Worm (Caenorhabditis elegans) whole organism, young adult: ENCODE results near the gene Y73F8A.5.
A peak's percentile ranks its signal among the peaks of the same experiment; 100 is the strongest.

Experiments used
- B0261.1 ChIP-seq: sonication (generic microtip); optimal IDR thresholded peaks from 2 replicates; lab custom pipeline; 2016; ENCODE audit warnings: mild to moderate bottlenecking, missing genetic modification characterization, moderate library complexity, missing compliant biosample characterization
- D2030.7 ChIP-seq: fragments of 200-800 bp; sonication (Bioruptor generic); IDR thresholded peaks from 2 replicates; pipeline ENCODE4 v1.3.6; 2022; ENCODE audit warnings: missing genetic modification reagents, missing genetic modification characterization, missing compliant biosample characterization
- F22D6.2 ChIP-seq: sonication (generic microtip); optimal IDR thresholded peaks from 2 replicates; lab custom pipeline; 2016; ENCODE audit warnings: mild to moderate bottlenecking, missing genetic modification characterization, missing compliant biosample characterization
- F49E8.2 ChIP-seq: sonication (generic microtip); optimal IDR thresholded peaks from 3 replicates; lab custom pipeline; 2017; ENCODE audit warnings: missing genetic modification characterization, mild to moderate bottlenecking, missing compliant biosample characterization, antibody characterized with exemption, moderate library complexity; ENCODE audit not compliant: insufficient read depth
- F57A8.1 ChIP-seq: fragments of 200-800 bp; sonication (Bioruptor generic); optimal IDR thresholded peaks from 2 replicates; lab custom pipeline; 2018; ENCODE audit warnings: mild to moderate bottlenecking, missing genetic modification characterization, moderate library complexity, missing compliant biosample characterization
- Y67H2A.10 ChIP-seq: fragments of 200-800 bp; sonication (Bioruptor generic); conservative IDR thresholded peaks from 2 replicates; pipeline ENCODE4 v1.3.6; 2022; ENCODE audit warnings: missing genetic modification reagents, missing genetic modification characterization, missing compliant biosample characterization
- ZK185.1 ChIP-seq: sonication (generic microtip); optimal IDR thresholded peaks from 2 replicates; lab custom pipeline; 2016; ENCODE audit warnings: mild to moderate bottlenecking, missing genetic modification characterization, missing compliant biosample characterization; ENCODE audit not compliant: poor library complexity, severe bottlenecking
- attf-6 ChIP-seq: fragments of 200-800 bp; sonication (Bioruptor generic); IDR thresholded peaks from 2 replicates; pipeline ENCODE4 v1.3.6; 2022; ENCODE audit warnings: missing genetic modification reagents, missing genetic modification characterization, missing compliant biosample characterization
- cebp-2 ChIP-seq: fragments of 200-800 bp; sonication (Bioruptor generic); IDR thresholded peaks from 2 replicates; pipeline ENCODE4 v1.3.6; 2022; ENCODE audit warnings: missing genetic modification characterization, missing compliant biosample characterization
- ceh-58 ChIP-seq: fragments of 200-800 bp; sonication (Bioruptor generic); IDR thresholded peaks from 2 replicates; pipeline ENCODE4 v1.3.6; 2022; ENCODE audit warnings: missing genetic modification characterization, missing compliant biosample characterization
- efl-1 ChIP-seq: fragments of 150-350 bp; optimal IDR thresholded peaks from 2 replicates; lab custom pipeline; 2014; ENCODE audit warnings: missing biosample characterization, missing genetic modification reagents, missing genetic modification characterization
- egl-18 ChIP-seq: fragments of 200-800 bp; sonication (Bioruptor generic); IDR thresholded peaks from 2 replicates; pipeline ENCODE4 v1.3.6; 2022; ENCODE audit warnings: missing genetic modification reagents, missing genetic modification characterization, missing compliant biosample characterization
- fkh-3 ChIP-seq: sonication (generic microtip); optimal IDR thresholded peaks from 2 replicates; lab custom pipeline; 2016; ENCODE audit warnings: mild to moderate bottlenecking, missing genetic modification characterization, missing compliant biosample characterization
- hmg-20 ChIP-seq: fragments of 200-800 bp; sonication (Bioruptor generic); IDR thresholded peaks from 2 replicates; pipeline ENCODE4 v1.3.6; 2022; ENCODE audit warnings: missing genetic modification reagents, missing genetic modification characterization, missing compliant biosample characterization
- hrde-1 ChIP-seq: sonication (generic microtip); optimal IDR thresholded peaks from 2 replicates; lab custom pipeline; 2016; ENCODE audit warnings: missing genetic modification characterization, mild to moderate bottlenecking, missing compliant biosample characterization, moderate library complexity, missing genotype, missing genetic modification reagents, borderline replicate concordance
- let-526 ChIP-seq: fragments of 200-800 bp; sonication (Bioruptor generic); IDR thresholded peaks from 2 replicates; pipeline ENCODE4 v1.3.6; 2022; ENCODE audit warnings: missing genetic modification reagents, missing genetic modification characterization, missing compliant biosample characterization
- lin-35 ChIP-seq, 3 experiments: fragments of 150-350 bp in 2 of 3; sonication (generic microtip) in 1 of 3; optimal IDR thresholded peaks; 2 replicates each; lab custom pipeline; 2014 to 2018; ENCODE audit warnings: missing biosample characterization in 3 of 3, missing genetic modification characterization in 3 of 3, missing genetic modification reagents in 3 of 3
- nhr-80 ChIP-seq: sonication (generic microtip); optimal IDR thresholded peaks from 2 replicates; lab custom pipeline; 2016; ENCODE audit warnings: missing genetic modification characterization, missing compliant biosample characterization
- nhr-90 ChIP-seq: sonication (generic microtip); optimal IDR thresholded peaks from 2 replicates; lab custom pipeline; 2016; ENCODE audit warnings: missing genotype, mild to moderate bottlenecking, missing genetic modification characterization, missing compliant biosample characterization
- pbrm-1 ChIP-seq: fragments of 200-800 bp; sonication (Bioruptor generic); IDR thresholded peaks from 2 replicates; pipeline ENCODE4 v1.3.6; 2022; ENCODE audit warnings: missing genetic modification reagents, missing genetic modification characterization, missing compliant biosample characterization
- rec-8 ChIP-seq, 2 experiments: sonication (generic microtip); optimal IDR thresholded peaks; 2 replicates each; lab custom pipeline; 2016; ENCODE audit warnings: mild to moderate bottlenecking in 2 of 2, missing genetic modification characterization in 2 of 2, missing genetic modification reagents in 2 of 2, missing genotype in 2 of 2, missing biosample characterization in 1 of 2, missing compliant biosample characterization in 1 of 2, moderate library complexity in 1 of 2
- repo-1 ChIP-seq: sonication (generic microtip); optimal IDR thresholded peaks from 2 replicates; lab custom pipeline; 2017; ENCODE audit warnings: mild to moderate bottlenecking, missing genetic modification characterization, missing compliant biosample characterization
- snpc-1.3 ChIP-seq: sonication (generic microtip); optimal IDR thresholded peaks from 2 replicates; lab custom pipeline; 2017; ENCODE audit warnings: missing genetic modification characterization, mild to moderate bottlenecking, missing compliant biosample characterization, antibody characterized with exemption, moderate library complexity, missing genotype, missing genetic modification reagents; ENCODE audit not compliant: insufficient read depth
- snpc-3.4 ChIP-seq: sonication (generic microtip); optimal IDR thresholded peaks from 2 replicates; lab custom pipeline; 2017; ENCODE audit warnings: missing genetic modification characterization, mild to moderate bottlenecking, missing compliant biosample characterization, antibody characterized with exemption, moderate library complexity, missing genotype, missing genetic modification reagents
- snpc-4 ChIP-seq, 5 experiments: fragments of 150-350 bp in 1 of 5; sonication (generic microtip) in 4 of 5; optimal IDR thresholded peaks; 2 replicates each; lab custom pipeline; 2014 to 2018; ENCODE audit warnings: missing genetic modification characterization in 5 of 5, missing biosample characterization in 3 of 5, antibody characterized with exemption in 2 of 5, mild to moderate bottlenecking in 2 of 5, missing compliant biosample characterization in 2 of 5, missing genotype in 2 of 5, moderate library complexity in 2 of 5, missing genetic modification reagents in 1 of 5
- tbp1 ChIP-seq: fragments of 200-800 bp; sonication (Bioruptor generic); optimal IDR thresholded peaks from 2 replicates; lab custom pipeline; 2018; ENCODE audit warnings: mild to moderate bottlenecking, missing genetic modification characterization, missing compliant biosample characterization
- unc-130 ChIP-seq: sonication (generic microtip); optimal IDR thresholded peaks from 2 replicates; lab custom pipeline; 2016; ENCODE audit warnings: missing genetic modification reagents, missing genetic modification characterization, missing compliant biosample characterization
- zim-3 ChIP-seq: sonication (generic microtip); optimal IDR thresholded peaks from 2 replicates; lab custom pipeline; 2017; ENCODE audit warnings: mild to moderate bottlenecking, missing genetic modification characterization, moderate library complexity, missing compliant biosample characterization
- ztf-6 ChIP-seq: fragments of 200-800 bp; sonication (Bioruptor generic); IDR thresholded peaks from 2 replicates; pipeline ENCODE4 v1.3.6; 2022; ENCODE audit warnings: missing genetic modification reagents, missing genetic modification characterization, missing compliant biosample characterization

Y73F8A.5 gene

DNA sequence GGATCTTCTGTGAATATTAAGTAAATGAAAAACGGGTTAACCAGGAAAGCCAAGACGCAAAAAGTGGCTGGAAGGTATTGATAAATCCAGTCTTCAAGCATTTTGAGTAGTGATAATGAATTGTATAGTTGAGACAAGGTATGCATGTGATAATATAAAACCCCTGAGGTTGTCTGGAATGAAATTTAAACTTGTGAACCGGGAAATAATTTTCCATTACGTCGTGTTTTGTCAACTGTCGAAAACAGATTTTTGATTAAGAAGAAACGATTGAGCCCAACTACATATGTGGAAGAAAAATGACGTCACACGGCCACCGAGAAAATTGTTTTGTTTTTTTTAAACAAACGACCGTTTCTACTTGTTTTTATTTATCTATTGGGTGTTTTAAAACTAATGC is 7.5 kb upstream of the Y73F8A.5 start, which contains the start of gene srj-42:
Gene srj-42 (minus strand): TSS at position 101 of the 400 bp plus-strand sequence.
- no peak for TF ChIP-seq egl-18

- TF ChIP-seq D2030.7 (GFP tag; lab: Robert Waterston, UW), result no peak
- no peak for TF ChIP-seq nhr-90 (tag; lab: Kevin White, UChicago)
- no peak for TF ChIP-seq let-526
- no peak for TF ChIP-seq ZK185.1
- TF ChIP-seq ceh-58 (GFP tag; lab: Robert Waterston, UW), result no peak
- TF ChIP-seq efl-1 (GFP tag; lab: Kevin White, UChicago), result no peak
- TF ChIP-seq fkh-3, result no peak
- TF ChIP-seq hrde-1, result no peak
- TF ChIP-seq B0261.1 (tag; lab: Kevin White, UChicago), result no peak
- no peak for TF ChIP-seq ztf-6 (GFP tag; lab: Robert Waterston, UW)
- TF ChIP-seq, all 124 proteins: peak for 0
These were observed 14.4 kb downstream of the Y73F8A.5 start for ce11 chrIV:15274063-15274462.

DNA sequence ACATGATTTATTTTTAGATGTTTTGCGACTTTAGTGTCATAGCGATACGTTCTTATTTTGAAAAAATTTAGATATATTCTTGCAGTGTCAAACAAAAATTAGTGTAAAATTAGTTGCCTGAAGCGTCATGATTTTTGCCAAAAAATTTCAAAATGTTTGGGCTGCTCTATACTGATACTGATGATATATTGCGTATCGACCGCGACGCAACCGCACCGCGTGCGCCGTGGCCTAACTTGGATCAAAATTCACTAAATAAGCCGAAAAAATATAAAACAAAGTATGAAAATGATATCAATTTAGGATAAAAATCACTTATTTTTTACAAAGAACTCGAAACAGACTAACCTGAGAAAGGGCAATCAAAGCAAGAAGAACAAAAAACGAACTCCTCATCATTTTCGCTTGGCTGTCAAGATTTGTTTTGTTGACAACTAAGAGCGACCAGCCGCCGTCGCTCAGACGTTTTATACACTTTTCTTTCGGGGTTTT is 15.7 kb downstream of the Y73F8A.5 start, which contains the start of gene ccg-1:
Gene ccg-1 (minus strand): TSS at position 442 of the 492 bp plus-strand sequence.
- TF ChIP-seq attf-6 (GFP tag; lab: Robert Waterston, UW) (peak; percentile 74), tbp1 (GFP tag; lab: Kevin White, UChicago) (no peak), snpc-4 (GFP tag; optimal IDR thresholded peaks at IDR 0.05; lab: Kevin White, UChicago) (no peak), snpc-4 (tag; optimal IDR thresholded peaks at IDR 0.05; lab: Kevin White, UChicago) (peak in 1 of 4 experiments; percentile 30)

DNA sequence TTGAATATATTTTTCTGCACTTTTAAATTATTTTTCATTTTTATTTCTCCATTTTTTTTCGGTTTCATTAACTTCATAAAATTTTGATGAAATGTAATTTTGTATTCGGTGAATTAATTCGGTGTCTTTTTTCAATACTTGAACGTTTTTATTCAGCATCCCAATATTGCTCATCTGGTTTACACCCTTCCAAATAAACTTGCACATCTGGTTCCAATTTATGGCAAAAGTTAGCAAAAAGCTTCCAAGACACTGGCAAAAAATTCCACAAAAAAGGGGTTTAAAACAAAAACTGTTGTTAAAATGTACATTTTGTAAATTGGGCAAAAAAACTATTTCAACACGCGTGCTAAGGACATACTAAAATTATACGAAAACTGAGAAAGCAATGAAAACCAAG is 20.6 kb downstream of the Y73F8A.5 start:
- no peak for TF ChIP-seq pbrm-1
- TF ChIP-seq cebp-2 (GFP tag; lab: Robert Waterston, UW), result no peak
- no peak for TF ChIP-seq ceh-58 (GFP tag; lab: Robert Waterston, UW)
- TF ChIP-seq D2030.7 (GFP tag; lab: Robert Waterston, UW), result no peak
- no peak for TF ChIP-seq zim-3 (tag; lab: Kevin White, UChicago)
- no peak for TF ChIP-seq F49E8.2 (tag; lab: Kevin White, UChicago)
- TF ChIP-seq B0261.1 (tag; lab: Kevin White, UChicago), result no peak
- no peak for TF ChIP-seq snpc-1.3 (tag; lab: Kevin White, UChicago)

DNA sequence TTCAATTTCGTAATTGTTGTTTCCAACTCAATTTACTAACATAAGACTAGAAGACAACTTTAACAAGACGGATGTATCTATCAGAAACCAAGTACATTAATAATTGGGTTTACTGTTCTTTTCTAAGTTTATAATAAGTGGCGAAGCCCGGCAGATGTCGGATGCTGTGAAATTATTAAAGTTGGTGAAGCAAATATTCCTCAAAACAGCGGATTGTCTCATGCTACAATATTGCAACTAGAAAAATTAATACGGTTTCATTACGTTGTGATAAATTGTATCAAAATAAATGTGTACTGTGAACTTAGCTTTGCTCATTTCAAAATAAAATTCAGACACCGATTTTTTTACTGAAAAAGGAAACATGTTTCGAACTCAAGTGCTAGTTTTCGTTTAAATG is 23.9 kb downstream of the Y73F8A.5 start:
- TF ChIP-seq unc-130 (GFP tag; lab: Kevin White, UChicago), result no peak
- no peak for TF ChIP-seq F57A8.1 (GFP tag; lab: Kevin White, UChicago)
- TF ChIP-seq Y67H2A.10 (GFP tag; lab: Robert Waterston, UW), result no peak
- TF ChIP-seq hmg-20 (GFP tag; lab: Robert Waterston, UW), result no peak
- no peak for TF ChIP-seq pbrm-1
- no peak for TF ChIP-seq lin-35 (GFP tag; optimal IDR thresholded peaks at IDR 0.05; lab: Kevin White, UChicago)
- peak; percentile 53 for TF ChIP-seq snpc-4 (GFP tag; optimal IDR thresholded peaks at IDR 0.05; lab: Kevin White, UChicago)
- TF ChIP-seq snpc-4 (tag; optimal IDR thresholded peaks at IDR 0.05; lab: Kevin White, UChicago), result peak in 3 of 4 experiments; percentile 56 to 77 (median 65)
- no peak for TF ChIP-seq snpc-3.4 (tag; lab: Kevin White, UChicago)
- no peak for TF ChIP-seq tbp1 (GFP tag; lab: Kevin White, UChicago)
- no peak for TF ChIP-seq rec-8 (tag; optimal IDR thresholded peaks at IDR 0.05; lab: Kevin White, UChicago)
- TF ChIP-seq F22D6.2, result no peak
- no peak for TF ChIP-seq repo-1 (tag; lab: Kevin White, UChicago)
- TF ChIP-seq attf-6 (GFP tag; lab: Robert Waterston, UW), result peak; percentile 75
- TF ChIP-seq nhr-80 (tag; lab: Kevin White, UChicago), result no peak
- TF ChIP-seq, all 124 proteins: peak for 2
